Worm (Caenorhabditis elegans) whole organism, midembryonic: ENCODE data around the gene T10H4.13.

Experiments used
- cog-1 ChIP-seq: sonication (generic microtip); optimal IDR thresholded peaks from 2 replicates; lab custom pipeline; 2016; ENCODE audit warnings: missing genetic modification characterization, missing compliant biosample characterization
- flt-1 ChIP-seq: fragments of 200-800 bp; sonication (Bioruptor generic); IDR thresholded peaks from 2 replicates; pipeline ENCODE4 v1.3.6; 2022; ENCODE audit warnings: missing genetic modification characterization, missing compliant biosample characterization
- ref-1 ChIP-seq: fragments of 200-800 bp; sonication (Bioruptor generic); conservative IDR thresholded peaks from 2 replicates; pipeline ENCODE4 v1.3.6; 2022; ENCODE audit warnings: missing genetic modification reagents, missing genetic modification characterization, missing compliant biosample characterization
- ztf-29 ChIP-seq: fragments of 200-800 bp; sonication (Bioruptor generic); IDR thresholded peaks from 2 replicates; pipeline ENCODE4 v1.3.6; 2022; ENCODE audit warnings: missing genetic modification reagents, missing genetic modification characterization, missing compliant biosample characterization

ce11 chrV:15315827-15316527 is 48.7 kb upstream of the T10H4.13 start, which contains the start of the genes srt-22 and nhr-246:
- no peak for TF ChIP-seq flt-1
- no peak for TF ChIP-seq cog-1 (tag; lab: Kevin White, UChicago)
- no peak for TF ChIP-seq ztf-29 (GFP tag; lab: Robert Waterston, UW)
- no peak for TF ChIP-seq ref-1 (GFP tag; lab: Robert Waterston, UW)
